Fruit fly (Drosophila melanogaster): ENCODE measurements around the gene CG31952.

CG31952 gene

dm6 chr2L:3465918-3466727 is 49.6 kb downstream of the CG31952 start, which contains the start of the genes msl-2 and ND-PDSW:
msl-2 (minus strand) TSS chr2L:3466112.
ND-PDSW (plus strand) TSS chr2L:3466157.
- no peak for TF ChIP-seq fd96Ca (GFP tag; IDR thresholded peaks at IDR 0.05)
- no peak for TF ChIP-seq Ets98B (GFP tag; IDR thresholded peaks at IDR 0.05)
- no peak for TF ChIP-seq CG14655 (GFP tag; optimal IDR thresholded peaks at IDR 0.05)
- no peak for TF ChIP-seq CG34367 (tag; optimal IDR thresholded peaks at IDR 0.05)
- TF ChIP-seq gl (tag; optimal IDR thresholded peaks at IDR 0.05) = no peak
- TF ChIP-seq CG12605 (GFP tag; IDR thresholded peaks at IDR 0.05) = no peak
- no peak for TF ChIP-seq Pif1B (GFP tag; optimal IDR thresholded peaks at IDR 0.05)
- TF ChIP-seq CG15710 (tag; optimal IDR thresholded peaks at IDR 0.05) = no peak
- TF ChIP-seq CG10348 (GFP tag; IDR thresholded peaks at IDR 0.05) = no peak
- no peak for TF ChIP-seq CG8159 (tag; optimal IDR thresholded peaks at IDR 0.05)
- no peak for TF ChIP-seq CG9948 (tag; optimal IDR thresholded peaks at IDR 0.05)
- TF ChIP-seq CG32121 (GFP tag; IDR thresholded peaks at IDR 0.05) = no peak
- TF ChIP-seq D1 (tag; optimal IDR thresholded peaks at IDR 0.05) = no peak
- TF ChIP-seq Snoo (tag; optimal IDR thresholded peaks at IDR 0.05) = no peak
- no peak for TF ChIP-seq CG17806 (tag; optimal IDR thresholded peaks at IDR 0.05)
- no peak for TF ChIP-seq EcR (GFP tag; optimal IDR thresholded peaks at IDR 0.05)
- TF ChIP-seq rn (GFP tag; IDR thresholded peaks at IDR 0.05) = no peak
- no peak for TF ChIP-seq CG13204 (GFP tag; optimal IDR thresholded peaks at IDR 0.05)
- no peak for TF ChIP-seq CG4496 (GFP tag; IDR thresholded peaks at IDR 0.05)

dm6 chr2L:3466846-3467245 is 50.4 kb downstream of the CG31952 start:
- no peak for TF ChIP-seq CG10348 (GFP tag; IDR thresholded peaks at IDR 0.05)
- TF ChIP-seq CG15710 (tag; optimal IDR thresholded peaks at IDR 0.05) = no peak
- no peak for TF ChIP-seq Pif1B (GFP tag; optimal IDR thresholded peaks at IDR 0.05)
- no peak for TF ChIP-seq CG8301 (tag; optimal IDR thresholded peaks at IDR 0.05)
- no peak for TF ChIP-seq CG12605 (GFP tag; IDR thresholded peaks at IDR 0.05)
- no peak for TF ChIP-seq CG9948 (tag; optimal IDR thresholded peaks at IDR 0.05)
- TF ChIP-seq CG14655 (GFP tag; optimal IDR thresholded peaks at IDR 0.05) = no peak
- no peak for TF ChIP-seq D1 (tag; optimal IDR thresholded peaks at IDR 0.05)
- TF ChIP-seq Snoo (tag; optimal IDR thresholded peaks at IDR 0.05) = no peak
- TF ChIP-seq rn (GFP tag; IDR thresholded peaks at IDR 0.05) = no peak
- no peak for TF ChIP-seq CG13204 (GFP tag; optimal IDR thresholded peaks at IDR 0.05)
- no peak for TF ChIP-seq CG17806 (tag; optimal IDR thresholded peaks at IDR 0.05)
- no peak for TF ChIP-seq gl (tag; optimal IDR thresholded peaks at IDR 0.05)
- no peak for TF ChIP-seq CG34367 (tag; optimal IDR thresholded peaks at IDR 0.05)
- no peak for TF ChIP-seq Ets98B (GFP tag; IDR thresholded peaks at IDR 0.05)
- no peak for TF ChIP-seq EcR (GFP tag; optimal IDR thresholded peaks at IDR 0.05)
- no peak for TF ChIP-seq CG8159 (tag; optimal IDR thresholded peaks at IDR 0.05)
- no peak for TF ChIP-seq CG32121 (GFP tag; IDR thresholded peaks at IDR 0.05)
- no peak for TF ChIP-seq Pif1A (GFP tag; optimal IDR thresholded peaks at IDR 0.05)
